Worm (Caenorhabditis elegans) whole organism, L1 larva: ENCODE measurements around the gene dsh-1.

Experiments used
- blmp-1 ChIP-seq: fragments of 150-350 bp; optimal IDR thresholded peaks from 2 replicates; lab custom pipeline; 2014; ENCODE audit warnings: missing biosample characterization, missing genetic modification characterization
- ces-1 ChIP-seq: fragments of 150-350 bp; optimal IDR thresholded peaks from 2 replicates; lab custom pipeline; 2014; ENCODE audit warnings: missing biosample characterization, missing genetic modification reagents, missing genetic modification characterization
- elt-2 ChIP-seq: sonication (generic microtip); optimal IDR thresholded peaks from 2 replicates; lab custom pipeline; 2016; ENCODE audit warnings: missing genetic modification characterization, mild to moderate bottlenecking, inconsistent platforms, missing compliant biosample characterization, missing genetic modification reagents
- irx-1 ChIP-seq: sonication (generic microtip); optimal IDR thresholded peaks from 2 replicates; lab custom pipeline; 2016; ENCODE audit warnings: missing genetic modification characterization, missing compliant biosample characterization
- lir-3 ChIP-seq: sonication (generic microtip); optimal IDR thresholded peaks from 2 replicates; lab custom pipeline; 2016; ENCODE audit warnings: mild to moderate bottlenecking, missing genetic modification characterization, moderate library complexity, missing compliant biosample characterization; ENCODE audit not compliant: poor library complexity
- mab-9 ChIP-seq: fragments of 200-800 bp; sonication (Bioruptor generic); IDR thresholded peaks from 2 replicates; pipeline ENCODE4 v1.3.6; 2022; ENCODE audit warnings: missing genetic modification reagents, missing genetic modification characterization, missing compliant biosample characterization
- nhr-237 ChIP-seq: fragments of 150-350 bp; optimal IDR thresholded peaks from 2 replicates; lab custom pipeline; 2014; ENCODE audit warnings: missing biosample characterization, missing genetic modification characterization
- skn-1 ChIP-seq: fragments of 150-350 bp; optimal IDR thresholded peaks from 2 replicates; lab custom pipeline; 2014; ENCODE audit warnings: missing biosample characterization, missing genetic modification characterization
- sox-4 ChIP-seq: sonication (generic microtip); optimal IDR thresholded peaks from 2 replicates; lab custom pipeline; 2016; ENCODE audit warnings: missing genetic modification characterization, missing compliant biosample characterization
- tlp-1 ChIP-seq: fragments of 150-350 bp; optimal IDR thresholded peaks from 2 replicates; lab custom pipeline; 2014; ENCODE audit warnings: missing biosample characterization, missing genetic modification characterization
- unc-130 ChIP-seq: fragments of 150-350 bp; optimal IDR thresholded peaks from 2 replicates; lab custom pipeline; 2017; ENCODE audit warnings: missing biosample characterization, missing genetic modification characterization, inconsistent platforms
- ztf-11 ChIP-seq, 2 experiments: sonication (generic microtip); optimal IDR thresholded peaks; 2 replicates each; lab custom pipeline; 2016 to 2017; ENCODE audit warnings: missing genetic modification characterization in 2 of 2, missing biosample characterization in 1 of 2, missing compliant biosample characterization in 1 of 2

ce11 chrII:5195504-5195903 is 29.7 kb downstream of the dsh-1 start, which contains the start of gene C34F11.5:
- no peak for TF ChIP-seq mab-9 (GFP tag; lab: Robert Waterston, UW)
- no peak for TF ChIP-seq nhr-237 (tag; lab: Kevin White, UChicago)
- no peak for TF ChIP-seq elt-2 (tag; lab: Kevin White, UChicago)
- no peak for TF ChIP-seq tlp-1 (tag; lab: Kevin White, UChicago)
- TF ChIP-seq ces-1 (GFP tag; lab: Kevin White, UChicago): no peak
- no peak for TF ChIP-seq irx-1 (tag; lab: Kevin White, UChicago)
- no peak for TF ChIP-seq ztf-11 (tag; optimal IDR thresholded peaks at IDR 0.05; lab: Kevin White, UChicago)
- no peak for TF ChIP-seq lir-3
- no peak for TF ChIP-seq unc-130 (tag; lab: Kevin White, UChicago)
- no peak for TF ChIP-seq skn-1 (tag; lab: Kevin White, UChicago)
- no peak for TF ChIP-seq sox-4 (tag; lab: Kevin White, UChicago)
- no peak for TF ChIP-seq blmp-1 (tag; lab: Kevin White, UChicago)
